Fruit fly (Drosophila melanogaster) whole organism, embryonic: Measurements from ENCODE around the gene CG32855.

Source experiments
- Atf3 ChIP-seq: fragments of 200-800 bp; sonication (Bioruptor generic); optimal IDR thresholded peaks from 3 replicates; lab custom pipeline; 2016; ENCODE audit warnings: missing biosample characterization, missing genetic modification characterization
- CG10979 ChIP-seq: fragments of 200-800 bp; sonication (Bioruptor generic); optimal IDR thresholded peaks from 2 replicates; lab custom pipeline; 2018; ENCODE audit warnings: missing biosample characterization, mild to moderate bottlenecking, missing genetic modification characterization, moderate library complexity
- CG12391 ChIP-seq: fragments of 200-800 bp; sonication (Bioruptor generic); optimal IDR thresholded peaks from 3 replicates; lab custom pipeline; 2018; ENCODE audit warnings: missing biosample characterization, mild to moderate bottlenecking, missing genetic modification characterization, moderate library complexity
- CG12769 ChIP-seq: fragments of 200-800 bp; sonication (Bioruptor generic); optimal IDR thresholded peaks from 2 replicates; lab custom pipeline; 2019; ENCODE audit warnings: missing biosample characterization, mild to moderate bottlenecking, missing genetic modification characterization, moderate library complexity
- CG14860 ChIP-seq: fragments of 200-800 bp; sonication (Bioruptor generic); IDR thresholded peaks from 3 replicates; pipeline ENCODE4 v1.3.6; 2022; ENCODE audit warnings: missing biosample characterization, missing genetic modification characterization; ENCODE audit not compliant: partially characterized antibody
- CG15011 ChIP-seq: fragments of 200-800 bp; sonication (Bioruptor generic); optimal IDR thresholded peaks from 3 replicates; lab custom pipeline; 2018; ENCODE audit warnings: missing biosample characterization, mild to moderate bottlenecking, missing genetic modification characterization
- CG15601 ChIP-seq: fragments of 200-800 bp; sonication (Bioruptor generic); optimal IDR thresholded peaks from 3 replicates; lab custom pipeline; 2019; ENCODE audit warnings: missing biosample characterization, mild to moderate bottlenecking, missing genetic modification characterization, moderate library complexity
- CG1602 ChIP-seq: fragments of 200-800 bp; sonication (Bioruptor generic); optimal IDR thresholded peaks from 3 replicates; lab custom pipeline; 2016; ENCODE audit warnings: missing biosample characterization, missing genetic modification characterization
- CG1647 ChIP-seq: fragments of 200-800 bp; sonication (Bioruptor generic); optimal IDR thresholded peaks from 3 replicates; lab custom pipeline; 2016; ENCODE audit warnings: missing biosample characterization, missing genetic modification characterization
- CG16779 ChIP-seq: fragments of 200-800 bp; sonication (Bioruptor generic); IDR thresholded peaks from 2 replicates; pipeline ENCODE4 v1.3.6; 2022; ENCODE audit warnings: missing biosample characterization, missing genetic modification characterization
- CG17802 ChIP-seq: fragments of 200-800 bp; sonication (Bioruptor generic); optimal IDR thresholded peaks from 2 replicates; lab custom pipeline; 2018; ENCODE audit warnings: missing biosample characterization, mild to moderate bottlenecking, missing genetic modification characterization, moderate library complexity
- CG1832 ChIP-seq: fragments of 200-800 bp; sonication (Bioruptor generic); optimal IDR thresholded peaks from 2 replicates; lab custom pipeline; 2017; ENCODE audit warnings: missing biosample characterization, mild to moderate bottlenecking, missing genetic modification characterization, inconsistent platforms
- CG2120 ChIP-seq: fragments of 200-800 bp; sonication (Bioruptor generic); optimal IDR thresholded peaks from 3 replicates; lab custom pipeline; 2016; ENCODE audit warnings: missing biosample characterization, missing genetic modification characterization
- CG2129 ChIP-seq: fragments of 200-800 bp; sonication (Bioruptor generic); IDR thresholded peaks from 2 replicates; pipeline ENCODE4 v1.3.6; 2022; ENCODE audit warnings: missing biosample characterization, missing genetic modification characterization; ENCODE audit not compliant: partially characterized antibody
- CG2678 ChIP-seq: fragments of 200-800 bp; sonication (Bioruptor generic); optimal IDR thresholded peaks from 3 replicates; lab custom pipeline; 2019; ENCODE audit warnings: missing biosample characterization, mild to moderate bottlenecking, missing genetic modification characterization, moderate library complexity
- CG32767 ChIP-seq: fragments of 200-800 bp; sonication (Bioruptor generic); IDR thresholded peaks from 2 replicates; pipeline ENCODE4 v1.3.6; 2022; ENCODE audit warnings: missing biosample characterization, missing genetic modification characterization
- CG5180 ChIP-seq: fragments of 200-800 bp; sonication (Bioruptor generic); optimal IDR thresholded peaks from 3 replicates; lab custom pipeline; 2017; ENCODE audit warnings: missing biosample characterization, missing genetic modification characterization, mild to moderate bottlenecking, moderate library complexity, missing genetic modification reagents
- CG6683 ChIP-seq: fragments of 200-800 bp; sonication (Bioruptor generic); optimal IDR thresholded peaks from 2 replicates; lab custom pipeline; 2017; ENCODE audit warnings: missing biosample characterization, mild to moderate bottlenecking, missing genetic modification characterization, missing genetic modification reagents
- Camta ChIP-seq: fragments of 200-800 bp; sonication (Bioruptor generic); optimal IDR thresholded peaks from 2 replicates; lab custom pipeline; 2016; ENCODE audit warnings: missing biosample characterization, missing genetic modification characterization
- D19B ChIP-seq: fragments of 200-800 bp; sonication (Bioruptor generic); optimal IDR thresholded peaks from 2 replicates; lab custom pipeline; 2017; ENCODE audit warnings: missing biosample characterization, mild to moderate bottlenecking, missing genetic modification characterization
- Dref ChIP-seq: fragments of 200-800 bp; sonication (Bioruptor generic); IDR thresholded peaks from 2 replicates; pipeline ENCODE4 v1.3.6; 2022; ENCODE audit warnings: missing biosample characterization, missing genetic modification characterization
- ERR ChIP-seq: fragments of 200-800 bp; sonication (Bioruptor generic); optimal IDR thresholded peaks from 2 replicates; lab custom pipeline; 2016; ENCODE audit warnings: missing biosample characterization, missing genetic modification characterization
- Fer3 ChIP-seq: fragments of 200-800 bp; sonication (Bioruptor generic); optimal IDR thresholded peaks from 2 replicates; lab custom pipeline; 2018; ENCODE audit warnings: missing biosample characterization, mild to moderate bottlenecking, missing genetic modification characterization, moderate library complexity
- Med ChIP-seq: fragments of 200-800 bp; sonication (Bioruptor generic); peaks from one replicate; lab custom pipeline; 2016; ENCODE audit warnings: missing biosample characterization, missing genetic modification characterization, mild to moderate bottlenecking, inconsistent platforms, moderate library complexity
- NC2α ChIP-seq: fragments of 200-800 bp; sonication (Bioruptor generic); optimal IDR thresholded peaks from 2 replicates; lab custom pipeline; 2016; ENCODE audit warnings: missing biosample characterization, missing genetic modification characterization
- Optix ChIP-seq: fragments of 200-800 bp; sonication (Bioruptor generic); IDR thresholded peaks from 3 replicates; pipeline ENCODE4 v1.3.6; 2022; ENCODE audit warnings: missing biosample characterization, missing genetic modification characterization
- Scr ChIP-seq: fragments of 200-800 bp; sonication (Bioruptor generic); IDR thresholded peaks from 2 replicates; pipeline ENCODE4 v1.3.6; 2022; ENCODE audit warnings: missing biosample characterization, missing genetic modification characterization; ENCODE audit not compliant: partially characterized antibody
- YL-1 ChIP-seq: fragments of 200-800 bp; sonication (Bioruptor generic); optimal IDR thresholded peaks from 3 replicates; lab custom pipeline; 2017; ENCODE audit warnings: missing biosample characterization, mild to moderate bottlenecking, missing genetic modification characterization
- ab ChIP-seq: fragments of 200-800 bp; sonication (Bioruptor generic); optimal IDR thresholded peaks from 2 replicates; lab custom pipeline; 2016; ENCODE audit warnings: missing biosample characterization, missing genetic modification characterization
- az2 ChIP-seq: fragments of 200-800 bp; sonication (Bioruptor generic); optimal IDR thresholded peaks from 3 replicates; lab custom pipeline; 2016; ENCODE audit warnings: missing biosample characterization, missing genetic modification characterization
- croc ChIP-seq: fragments of 200-800 bp; sonication (Bioruptor generic); conservative IDR thresholded peaks from 3 replicates; pipeline ENCODE4 v1.3.6; 2022; ENCODE audit warnings: missing biosample characterization, missing genetic modification characterization
- dan ChIP-seq: fragments of 200-800 bp; sonication (Bioruptor generic); IDR thresholded peaks from 2 replicates; pipeline ENCODE4 v1.3.6; 2022; ENCODE audit warnings: missing biosample characterization, missing genetic modification characterization
- ems ChIP-seq: fragments of 200-800 bp; sonication (Bioruptor generic); optimal IDR thresholded peaks from 3 replicates; lab custom pipeline; 2016; ENCODE audit warnings: missing biosample characterization, missing genetic modification characterization
- ftz-f1 ChIP-seq: fragments of 200-800 bp; sonication (Bioruptor generic); optimal IDR thresholded peaks from 2 replicates; lab custom pipeline; 2016; ENCODE audit warnings: missing biosample characterization, missing genetic modification characterization
- jigr1 ChIP-seq: fragments of 200-800 bp; sonication (Bioruptor generic); IDR thresholded peaks from 3 replicates; pipeline ENCODE4 v1.3.6; 2022; ENCODE audit warnings: missing biosample characterization, missing genetic modification characterization
- maf-S ChIP-seq: fragments of 200-800 bp; sonication (Bioruptor generic); optimal IDR thresholded peaks from 2 replicates; lab custom pipeline; 2016; ENCODE audit warnings: missing biosample characterization, missing genetic modification characterization
- mam ChIP-seq: fragments of 200-800 bp; sonication (Bioruptor generic); optimal IDR thresholded peaks from 3 replicates; lab custom pipeline; 2016; ENCODE audit warnings: missing biosample characterization, missing genetic modification characterization
- pfk ChIP-seq: fragments of 200-800 bp; sonication (Bioruptor generic); optimal IDR thresholded peaks from 2 replicates; lab custom pipeline; 2018; ENCODE audit warnings: missing biosample characterization, mild to moderate bottlenecking, missing genetic modification characterization, moderate library complexity
- repo ChIP-seq: fragments of 200-800 bp; sonication (Bioruptor generic); optimal IDR thresholded peaks from 2 replicates; lab custom pipeline; 2016; ENCODE audit warnings: missing biosample characterization, missing genetic modification characterization
- rib ChIP-seq: fragments of 200-800 bp; sonication (Bioruptor generic); IDR thresholded peaks from 2 replicates; pipeline ENCODE4 v1.3.6; 2022; ENCODE audit warnings: missing biosample characterization, missing genetic modification characterization
- slou ChIP-seq: fragments of 200-800 bp; sonication (Bioruptor generic); optimal IDR thresholded peaks from 3 replicates; lab custom pipeline; 2016; ENCODE audit warnings: missing biosample characterization, missing genetic modification characterization
- sr ChIP-seq: fragments of 200-800 bp; sonication (Bioruptor generic); IDR thresholded peaks from 3 replicates; pipeline ENCODE4 v1.3.6; 2022; ENCODE audit warnings: missing biosample characterization, missing genetic modification characterization
- tll ChIP-seq, 2 experiments: fragments of 200-800 bp in 1 of 2; fragments of >200 bp in 1 of 2; sonication (Bioruptor generic) in 1 of 2; optimal IDR thresholded peaks; 2 replicates each; lab custom pipeline; 2017 to 2019; ENCODE audit warnings: missing biosample characterization in 2 of 2, missing genetic modification characterization in 2 of 2, mild to moderate bottlenecking in 1 of 2, moderate library complexity in 1 of 2
- tup ChIP-seq: fragments of 200-800 bp; sonication (Bioruptor generic); optimal IDR thresholded peaks from 2 replicates; lab custom pipeline; 2016; ENCODE audit warnings: missing biosample characterization, mild to moderate bottlenecking, missing genetic modification characterization, moderate library complexity
- vvl ChIP-seq: fragments of 200-800 bp; sonication (Bioruptor generic); IDR thresholded peaks from 2 replicates; pipeline ENCODE4 v1.3.6; 2022; ENCODE audit warnings: missing biosample characterization, missing genetic modification characterization
- wek ChIP-seq: fragments of 200-800 bp; sonication (Bioruptor generic); optimal IDR thresholded peaks from 3 replicates; lab custom pipeline; 2018; ENCODE audit warnings: missing biosample characterization, mild to moderate bottlenecking, missing genetic modification characterization, moderate library complexity

The CG32855 gene

dm6 chr3R:16097661-16098329 lies 17.0 kb upstream of the CG32855 start (continued):
- TF ChIP-seq D19B (GFP tag; lab: Kevin White, UChicago): no peak
- TF ChIP-seq ERR: peak; percentile 32
- peak; percentile 65 for TF ChIP-seq CG1647 (GFP tag; lab: Kevin White, UChicago)
- peak; percentile 12 for TF ChIP-seq CG1832 (GFP tag; lab: Kevin White, UChicago)
- peak; percentile 70 for TF ChIP-seq CG15601 (tag; lab: Kevin White, UChicago)
- peak; percentile 21 for TF ChIP-seq CG15011
- TF ChIP-seq tup (GFP tag; lab: Kevin White, UChicago): peak; percentile 43
- peak; percentile 58 for TF ChIP-seq ems (GFP tag; lab: Kevin White, UChicago)
- TF ChIP-seq mam: peak; percentile 68
- TF ChIP-seq Fer3 (tag; lab: Kevin White, UChicago): peak; percentile 55
- no peak for TF ChIP-seq Dref
- no peak for TF ChIP-seq pfk
- no peak for TF ChIP-seq wek (GFP tag; lab: Kevin White, UChicago)
- no peak for TF ChIP-seq ab (GFP tag; lab: Kevin White, UChicago)
- TF ChIP-seq croc (GFP tag; lab: Robert Waterston, UW): peak; percentile 84
- no peak for TF ChIP-seq ftz-f1 (GFP tag; lab: Kevin White, UChicago)
- TF ChIP-seq tll (GFP tag; optimal IDR thresholded peaks at IDR 0.05; lab: Kevin White, UChicago): peak in 1 of 2 experiments; percentile 34

- TF ChIP-seq CG1602 (GFP tag; lab: Kevin White, UChicago) (no peak), NC2α (no peak), CG12769 (tag; lab: Kevin White, UChicago) (peak; percentile 58), CG32767 (GFP tag; lab: Robert Waterston, UW) (peak; percentile 25; the same call in 1 of the 2 replicates), rib (GFP tag; lab: Robert Waterston, UW) (0 out of 2 replicates have a peak, but pooled peaks have one; percentile 29), Med (GFP tag; lab: Kevin White, UChicago) (peak; percentile 64), CG2120 (peak; percentile 13), vvl (GFP tag; lab: Robert Waterston, UW) (0 out of 2 replicates have a peak, but pooled peaks have one; percentile 5)
Measured at dm6 chr3R:16094918-16095317, 14.1 kb upstream of the CG32855 start.

dm6 chr3R:16094011-16094729 lies 13.4 kb upstream of the CG32855 start:
- TF ChIP-seq dan (no peak), slou (GFP tag; lab: Kevin White, UChicago) (no peak), jigr1 (GFP tag; lab: Robert Waterston, UW) (0 out of 3 replicates have a peak, but pooled peaks have one; percentile 34), sr (GFP tag; lab: Robert Waterston, UW) (peak; percentile 71; the same call in 1 of the 3 replicates), CG5180 (peak; percentile 47), repo (GFP tag; lab: Kevin White, UChicago) (peak; percentile 3), CG17802 (tag; lab: Kevin White, UChicago) (no peak), Scr (GFP tag; lab: Robert Waterston, UW) (no peak), Optix (GFP tag; lab: Robert Waterston, UW) (no peak), CG2129 (GFP tag; lab: Robert Waterston, UW) (no peak), CG6683 (GFP tag; lab: Kevin White, UChicago) (peak; percentile 59), Camta (GFP tag; lab: Kevin White, UChicago) (no peak), CG16779 (no peak), YL-1 (GFP tag; lab: Kevin White, UChicago) (peak; percentile 48), Atf3 (GFP tag; lab: Kevin White, UChicago) (no peak), CG2678 (tag; lab: Kevin White, UChicago) (peak; percentile 89), pfk (no peak), maf-S (no peak), CG10979 (tag; lab: Kevin White, UChicago) (peak; percentile 93), CG12391 (tag; lab: Kevin White, UChicago) (peak; percentile 87), CG14860 (no peak), az2 (GFP tag; lab: Kevin White, UChicago) (peak; percentile 84)
